Worm (Caenorhabditis elegans) whole organism, L2 larva: ENCODE data around the gene T12G3.4.

ENCODE experiments used
- aly-2 ChIP-seq: fragments of 150-350 bp; optimal IDR thresholded peaks from 2 replicates; lab custom pipeline; 2014; ENCODE audit warnings: missing biosample characterization, missing genetic modification characterization
- ceh-82 ChIP-seq: fragments of 150-350 bp; optimal IDR thresholded peaks from 2 replicates; lab custom pipeline; 2014; ENCODE audit warnings: missing biosample characterization, missing genetic modification characterization
- elt-1 ChIP-seq: fragments of 150-350 bp; optimal IDR thresholded peaks from 2 replicates; lab custom pipeline; 2014; ENCODE audit warnings: missing biosample characterization, missing genetic modification characterization
- elt-3 ChIP-seq: sonication (generic microtip); optimal IDR thresholded peaks from 2 replicates; lab custom pipeline; 2017; ENCODE audit warnings: missing biosample characterization, missing genetic modification characterization
- fos-1 ChIP-seq: fragments of 150-350 bp; optimal IDR thresholded peaks from 2 replicates; lab custom pipeline; 2014; ENCODE audit warnings: missing biosample characterization, missing genetic modification characterization
- lsy-2 ChIP-seq, 2 experiments: fragments of 150-350 bp in 1 of 2; sonication (generic microtip) in 1 of 2; optimal IDR thresholded peaks; 2 replicates each; lab custom pipeline; 2014 to 2017; ENCODE audit warnings: missing biosample characterization in 2 of 2, missing genetic modification characterization in 2 of 2
- mab-5 ChIP-seq: fragments of 150-350 bp; optimal IDR thresholded peaks from 2 replicates; lab custom pipeline; 2014; ENCODE audit warnings: missing biosample characterization, missing genetic modification characterization
- nhr-12 ChIP-seq: fragments of 150-350 bp; optimal IDR thresholded peaks from 2 replicates; lab custom pipeline; 2014; ENCODE audit warnings: missing biosample characterization, missing genetic modification characterization
- nhr-77 ChIP-seq: fragments of 150-350 bp; optimal IDR thresholded peaks from 2 replicates; lab custom pipeline; 2014; ENCODE audit warnings: missing biosample characterization, missing genetic modification characterization
- skn-1 ChIP-seq: sonication (generic microtip); optimal IDR thresholded peaks from 2 replicates; lab custom pipeline; 2017; ENCODE audit warnings: missing biosample characterization, missing genetic modification characterization
- zag-1 ChIP-seq: fragments of 150-350 bp; optimal IDR thresholded peaks from 2 replicates; lab custom pipeline; 2014; ENCODE audit warnings: missing biosample characterization, missing genetic modification characterization
- ztf-1 ChIP-seq: fragments of 200-800 bp; sonication (Bioruptor generic); conservative IDR thresholded peaks from 2 replicates; pipeline ENCODE4 v1.3.6; 2022; ENCODE audit warnings: missing genetic modification characterization, missing compliant biosample characterization

DNA sequence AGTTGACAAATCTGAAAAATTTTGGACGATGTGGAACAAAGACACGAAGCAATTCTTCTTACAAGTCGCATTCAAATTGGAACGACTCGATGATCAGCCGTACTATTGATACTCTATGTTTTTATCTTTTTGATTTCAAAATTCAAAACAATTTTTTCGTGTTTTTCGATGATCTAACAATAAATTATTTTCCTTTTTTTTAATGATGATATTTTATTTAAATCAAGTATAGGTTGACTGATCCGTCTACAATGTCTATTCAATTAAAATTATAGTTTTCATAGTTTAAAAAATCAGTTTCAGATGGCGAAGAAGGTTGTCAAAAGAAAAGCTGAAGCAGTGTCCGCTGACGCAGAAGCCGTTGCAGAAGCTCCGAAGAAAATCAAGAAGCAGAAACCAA, 37.1 kb downstream of the T12G3.4 start, which contains the start of gene rbm-34:
- TF ChIP-seq nhr-77 (tag; lab: Kevin White, UChicago), result no peak
- TF ChIP-seq mab-5, result no peak
- no peak for TF ChIP-seq ceh-82 (tag; lab: Kevin White, UChicago)
- TF ChIP-seq nhr-12, result no peak
- no peak for TF ChIP-seq elt-3 (tag; lab: Kevin White, UChicago)
- no peak for TF ChIP-seq fos-1 (tag; lab: Kevin White, UChicago)
- TF ChIP-seq zag-1 (tag; lab: Kevin White, UChicago), result no peak
- no peak for TF ChIP-seq aly-2
- no peak for TF ChIP-seq ztf-1 (GFP tag; lab: Robert Waterston, UW)
- no peak for TF ChIP-seq skn-1 (tag; lab: Kevin White, UChicago)
- TF ChIP-seq elt-1 (tag; lab: Kevin White, UChicago), result no peak
- TF ChIP-seq lsy-2 (tag; optimal IDR thresholded peaks at IDR 0.05; lab: Kevin White, UChicago), result no peak
